Worm (Caenorhabditis elegans) whole organism, young adult: Measurements from ENCODE around the gene clc-9.

Experiments used
- B0019.2 ChIP-seq: fragments of 200-800 bp; sonication (Bioruptor generic); conservative IDR thresholded peaks from 2 replicates; pipeline ENCODE4 v1.3.6; 2022; ENCODE audit warnings: missing genetic modification reagents, missing genetic modification characterization, missing compliant biosample characterization
- B0336.3 ChIP-seq: fragments of 200-800 bp; sonication (Bioruptor generic); IDR thresholded peaks from 2 replicates; pipeline ENCODE4 v1.3.6; 2022; ENCODE audit warnings: missing genetic modification characterization, missing compliant biosample characterization
- C06A6.2 ChIP-seq: fragments of 200-800 bp; sonication (Bioruptor generic); conservative IDR thresholded peaks from 2 replicates; pipeline ENCODE4 v1.3.6; 2022; ENCODE audit warnings: missing genetic modification characterization, missing compliant biosample characterization
- F23B12.7 ChIP-seq: sonication (generic microtip); optimal IDR thresholded peaks from 2 replicates; lab custom pipeline; 2017; ENCODE audit warnings: missing genetic modification characterization, mild to moderate bottlenecking, missing compliant biosample characterization, antibody characterized with exemption, moderate library complexity; ENCODE audit not compliant: insufficient read depth
- F33H1.4 ChIP-seq: fragments of 200-800 bp; sonication (Bioruptor generic); IDR thresholded peaks from 2 replicates; pipeline ENCODE4 v1.3.6; 2022; ENCODE audit warnings: missing genetic modification reagents, missing genetic modification characterization, missing compliant biosample characterization
- F52B5.7 ChIP-seq: sonication (generic microtip); optimal IDR thresholded peaks from 2 replicates; lab custom pipeline; 2016; ENCODE audit warnings: mild to moderate bottlenecking, missing genetic modification characterization, missing compliant biosample characterization
- F55B11.4 ChIP-seq: sonication (generic microtip); optimal IDR thresholded peaks from 2 replicates; lab custom pipeline; 2016; ENCODE audit warnings: missing compliant biosample characterization, missing genetic modification characterization, borderline replicate concordance; ENCODE audit not compliant: insufficient read depth
- K11D2.4 ChIP-seq: fragments of 200-800 bp; sonication (Bioruptor generic); IDR thresholded peaks from 2 replicates; pipeline ENCODE4 v1.3.6; 2022; ENCODE audit warnings: missing genetic modification reagents, missing genetic modification characterization, missing compliant biosample characterization
- K12H6.12 ChIP-seq: fragments of 200-800 bp; sonication (Bioruptor generic); optimal IDR thresholded peaks from 2 replicates; lab custom pipeline; 2018; ENCODE audit warnings: mild to moderate bottlenecking, missing genetic modification characterization, missing compliant biosample characterization
- Y53F4B.3 ChIP-seq: fragments of 200-800 bp; sonication (Bioruptor generic); IDR thresholded peaks from 2 replicates; pipeline ENCODE4 v1.3.6; 2022; ENCODE audit warnings: missing genetic modification reagents, missing genetic modification characterization, missing compliant biosample characterization
- atf-7 ChIP-seq: sonication (generic microtip); optimal IDR thresholded peaks from 2 replicates; lab custom pipeline; 2017; ENCODE audit warnings: mild to moderate bottlenecking, missing genetic modification characterization, missing compliant biosample characterization
- athp-1 ChIP-seq: sonication (generic microtip); optimal IDR thresholded peaks from 2 replicates; lab custom pipeline; 2017; ENCODE audit warnings: mild to moderate bottlenecking, missing genetic modification characterization, missing compliant biosample characterization
- attf-5 ChIP-seq: fragments of 200-800 bp; sonication (Bioruptor generic); optimal IDR thresholded peaks from 2 replicates; lab custom pipeline; 2018; ENCODE audit warnings: mild to moderate bottlenecking, missing genetic modification characterization, missing compliant biosample characterization
- attf-6 ChIP-seq: fragments of 200-800 bp; sonication (Bioruptor generic); IDR thresholded peaks from 2 replicates; pipeline ENCODE4 v1.3.6; 2022; ENCODE audit warnings: missing genetic modification reagents, missing genetic modification characterization, missing compliant biosample characterization
- bed-1 ChIP-seq: fragments of 200-800 bp; sonication (Bioruptor generic); IDR thresholded peaks from 2 replicates; pipeline ENCODE4 v1.3.6; 2022; ENCODE audit warnings: missing genetic modification reagents, missing genetic modification characterization, missing compliant biosample characterization
- cebp-1 ChIP-seq, 2 experiments: fragments of 200-800 bp in 1 of 2; sonication (Bioruptor generic) in 1 of 2; sonication (generic microtip) in 1 of 2; IDR thresholded peaks in 1 of 2; optimal IDR thresholded peaks in 1 of 2; 2 replicates each; pipeline versions ENCODE4 v1.3.6 to Lab custom; 2017 to 2022; ENCODE audit warnings: missing compliant biosample characterization in 2 of 2, missing genetic modification characterization in 2 of 2, mild to moderate bottlenecking in 1 of 2, missing genetic modification reagents in 1 of 2, moderate library complexity in 1 of 2
- ceh-40 ChIP-seq: fragments of 200-800 bp; sonication (Bioruptor generic); IDR thresholded peaks from 2 replicates; pipeline ENCODE4 v1.3.6; 2022; ENCODE audit warnings: missing genetic modification characterization, missing compliant biosample characterization
- ceh-79 ChIP-seq: sonication (generic microtip); optimal IDR thresholded peaks from 2 replicates; lab custom pipeline; 2017; ENCODE audit warnings: mild to moderate bottlenecking, missing genetic modification characterization, missing compliant biosample characterization
- dpff-1 ChIP-seq: sonication (generic microtip); optimal IDR thresholded peaks from 2 replicates; lab custom pipeline; 2017; ENCODE audit warnings: mild to moderate bottlenecking, missing genetic modification characterization, missing compliant biosample characterization
- efl-1 ChIP-seq: fragments of 150-350 bp; optimal IDR thresholded peaks from 2 replicates; lab custom pipeline; 2014; ENCODE audit warnings: missing biosample characterization, missing genetic modification reagents, missing genetic modification characterization
- egl-18 ChIP-seq: fragments of 200-800 bp; sonication (Bioruptor generic); IDR thresholded peaks from 2 replicates; pipeline ENCODE4 v1.3.6; 2022; ENCODE audit warnings: missing genetic modification reagents, missing genetic modification characterization, missing compliant biosample characterization
- egl-44 ChIP-seq: fragments of 200-800 bp; sonication (Bioruptor generic); IDR thresholded peaks from 2 replicates; pipeline ENCODE4 v1.3.6; 2022; ENCODE audit warnings: missing genetic modification reagents, missing genetic modification characterization, missing compliant biosample characterization
- ekl-4 ChIP-seq: fragments of 200-800 bp; sonication (Bioruptor generic); IDR thresholded peaks from 2 replicates; pipeline ENCODE4 v1.3.6; 2022; ENCODE audit warnings: missing genetic modification reagents, missing genetic modification characterization, missing compliant biosample characterization
- ets-4 ChIP-seq: fragments of 200-800 bp; sonication (Bioruptor generic); optimal IDR thresholded peaks from 2 replicates; lab custom pipeline; 2018; ENCODE audit warnings: mild to moderate bottlenecking, missing genetic modification characterization, missing compliant biosample characterization
- fkh-3 ChIP-seq: sonication (generic microtip); optimal IDR thresholded peaks from 2 replicates; lab custom pipeline; 2016; ENCODE audit warnings: mild to moderate bottlenecking, missing genetic modification characterization, missing compliant biosample characterization
- him-1 ChIP-seq: sonication (generic microtip); optimal IDR thresholded peaks from 2 replicates; lab custom pipeline; 2016; ENCODE audit warnings: missing genotype, missing genetic modification reagents, missing genetic modification characterization, missing compliant biosample characterization
- hmg-1.2 ChIP-seq: fragments of 200-800 bp; sonication (Bioruptor generic); IDR thresholded peaks from 2 replicates; pipeline ENCODE4 v1.3.6; 2022; ENCODE audit warnings: missing genetic modification reagents, missing genetic modification characterization, missing compliant biosample characterization
- hsf-1 ChIP-seq: fragments of 200-800 bp; sonication (Bioruptor generic); IDR thresholded peaks from 2 replicates; pipeline ENCODE4 v1.3.6; 2022; ENCODE audit warnings: missing genetic modification reagents, missing genetic modification characterization, missing compliant biosample characterization
- lag-1 ChIP-seq: fragments of 200-800 bp; sonication (Bioruptor generic); IDR thresholded peaks from 2 replicates; pipeline ENCODE4 v1.3.6; 2022; ENCODE audit warnings: missing genetic modification reagents, missing genetic modification characterization, missing compliant biosample characterization
- let-526 ChIP-seq: fragments of 200-800 bp; sonication (Bioruptor generic); IDR thresholded peaks from 2 replicates; pipeline ENCODE4 v1.3.6; 2022; ENCODE audit warnings: missing genetic modification reagents, missing genetic modification characterization, missing compliant biosample characterization
- lir-1 ChIP-seq: fragments of 200-800 bp; sonication (Bioruptor generic); conservative IDR thresholded peaks from 2 replicates; pipeline ENCODE4 v1.3.6; 2022; ENCODE audit warnings: missing genetic modification reagents, missing genetic modification characterization, missing compliant biosample characterization
- madf-6 ChIP-seq: fragments of 200-800 bp; sonication (Bioruptor generic); IDR thresholded peaks from 2 replicates; pipeline ENCODE4 v1.3.6; 2022; ENCODE audit warnings: missing genetic modification reagents, missing genetic modification characterization, missing compliant biosample characterization
- madf-8 ChIP-seq: fragments of 200-800 bp; sonication (Bioruptor generic); conservative IDR thresholded peaks from 2 replicates; pipeline ENCODE4 v1.3.6; 2022; ENCODE audit warnings: missing genetic modification reagents, missing genetic modification characterization, missing compliant biosample characterization
- mxl-1 ChIP-seq: sonication (generic microtip); optimal IDR thresholded peaks from 2 replicates; lab custom pipeline; 2016; ENCODE audit warnings: missing genetic modification characterization, missing compliant biosample characterization
- nfya-2 ChIP-seq: fragments of 200-800 bp; sonication (Bioruptor generic); IDR thresholded peaks from 2 replicates; pipeline ENCODE4 v1.3.6; 2022; ENCODE audit warnings: missing genetic modification reagents, missing genetic modification characterization, missing compliant biosample characterization
- nfyb-1 ChIP-seq: fragments of 200-800 bp; sonication (Bioruptor generic); IDR thresholded peaks from 2 replicates; pipeline ENCODE4 v1.3.6; 2022; ENCODE audit warnings: missing genetic modification reagents, missing genetic modification characterization, missing compliant biosample characterization
- nhr-120 ChIP-seq: fragments of 200-800 bp; sonication (Bioruptor generic); IDR thresholded peaks from 2 replicates; pipeline ENCODE4 v1.3.6; 2022; ENCODE audit warnings: missing genetic modification characterization, missing compliant biosample characterization
- nhr-179 ChIP-seq: sonication (generic microtip); optimal IDR thresholded peaks from 2 replicates; lab custom pipeline; 2016; ENCODE audit warnings: mild to moderate bottlenecking, missing genetic modification characterization, missing compliant biosample characterization
- nhr-80 ChIP-seq: sonication (generic microtip); optimal IDR thresholded peaks from 2 replicates; lab custom pipeline; 2016; ENCODE audit warnings: missing genetic modification characterization, missing compliant biosample characterization
- nhr-90 ChIP-seq: sonication (generic microtip); optimal IDR thresholded peaks from 2 replicates; lab custom pipeline; 2016; ENCODE audit warnings: missing genotype, mild to moderate bottlenecking, missing genetic modification characterization, missing compliant biosample characterization
- pbrm-1 ChIP-seq: fragments of 200-800 bp; sonication (Bioruptor generic); IDR thresholded peaks from 2 replicates; pipeline ENCODE4 v1.3.6; 2022; ENCODE audit warnings: missing genetic modification reagents, missing genetic modification characterization, missing compliant biosample characterization
- rcor-1 ChIP-seq: fragments of 200-800 bp; sonication (Bioruptor generic); IDR thresholded peaks from 2 replicates; pipeline ENCODE4 v1.3.6; 2022; ENCODE audit warnings: missing genetic modification reagents, missing genetic modification characterization, missing compliant biosample characterization
- rec-8 ChIP-seq, 2 experiments: sonication (generic microtip); optimal IDR thresholded peaks; 2 replicates each; lab custom pipeline; 2016; ENCODE audit warnings: mild to moderate bottlenecking in 2 of 2, missing genetic modification characterization in 2 of 2, missing genetic modification reagents in 2 of 2, missing genotype in 2 of 2, missing biosample characterization in 1 of 2, missing compliant biosample characterization in 1 of 2, moderate library complexity in 1 of 2
- snpc-3.4 ChIP-seq: sonication (generic microtip); optimal IDR thresholded peaks from 2 replicates; lab custom pipeline; 2017; ENCODE audit warnings: missing genetic modification characterization, mild to moderate bottlenecking, missing compliant biosample characterization, antibody characterized with exemption, moderate library complexity, missing genotype, missing genetic modification reagents
- somi-1 ChIP-seq: fragments of 200-800 bp; sonication (Bioruptor generic); optimal IDR thresholded peaks from 2 replicates; lab custom pipeline; 2018; ENCODE audit warnings: mild to moderate bottlenecking, missing genetic modification characterization, missing compliant biosample characterization
- unc-130 ChIP-seq: sonication (generic microtip); optimal IDR thresholded peaks from 2 replicates; lab custom pipeline; 2016; ENCODE audit warnings: missing genetic modification reagents, missing genetic modification characterization, missing compliant biosample characterization
- xnd-1 ChIP-seq: sonication (generic microtip); optimal IDR thresholded peaks from 2 replicates; lab custom pipeline; 2016; ENCODE audit warnings: missing genotype, missing genetic modification reagents, missing genetic modification characterization, missing compliant biosample characterization
- ztf-25 ChIP-seq: fragments of 200-800 bp; sonication (Bioruptor generic); IDR thresholded peaks from 2 replicates; pipeline ENCODE4 v1.3.6; 2022; ENCODE audit warnings: missing genetic modification reagents, missing genetic modification characterization, missing compliant biosample characterization

clc-9 gene

DNA sequence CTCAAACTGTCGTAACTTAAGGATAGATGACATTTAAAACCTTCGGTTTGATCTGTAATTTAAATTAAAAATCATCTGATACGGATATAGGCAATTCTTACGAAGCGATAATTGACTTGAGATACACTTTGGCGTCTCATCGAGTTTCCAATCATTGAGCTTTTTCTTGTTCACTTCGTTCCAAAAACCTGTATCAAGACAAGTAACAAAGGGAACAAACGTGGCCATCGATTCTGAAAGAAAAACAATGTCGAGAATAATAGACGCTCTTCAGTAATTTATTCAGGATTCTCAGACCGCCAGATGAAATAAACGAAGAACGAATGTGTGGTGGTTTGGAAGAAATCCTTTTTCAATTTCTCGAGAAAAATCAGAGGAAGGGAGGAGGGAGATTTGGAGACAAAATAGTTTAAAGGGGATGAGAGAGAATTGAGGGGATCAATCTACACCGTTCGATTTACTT is 31.9 kb upstream of the clc-9 start, which contains the start of gene atg-7 (continued):
- TF ChIP-seq lag-1 (GFP tag; lab: Robert Waterston, UW) (no peak), mxl-1 (tag; lab: Kevin White, UChicago) (no peak), nhr-90 (tag; lab: Kevin White, UChicago) (peak; percentile 7), rec-8 (tag; optimal IDR thresholded peaks at IDR 0.05; lab: Kevin White, UChicago) (peak in 1 of 2 experiments; percentile 8), let-526 (GFP tag; lab: Robert Waterston, UW) (no peak), B0019.2 (GFP tag; lab: Robert Waterston, UW) (no peak), madf-8 (GFP tag; lab: Robert Waterston, UW) (no peak), somi-1 (GFP tag; lab: Kevin White, UChicago) (peak; percentile 12), F55B11.4 (tag; lab: Kevin White, UChicago) (no peak), bed-1 (GFP tag; lab: Robert Waterston, UW) (no peak), efl-1 (GFP tag; lab: Kevin White, UChicago) (no peak), attf-6 (GFP tag; lab: Robert Waterston, UW) (peak; percentile 76; the same call in 1 of the 2 replicates), F52B5.7 (no peak), dpff-1 (tag; lab: Kevin White, UChicago) (no peak), hsf-1 (0 out of 2 replicates have a peak, but pooled peaks have one; percentile 58), F23B12.7 (tag; lab: Kevin White, UChicago) (no peak), F33H1.4 (GFP tag; lab: Robert Waterston, UW) (no peak), nhr-80 (tag; lab: Kevin White, UChicago) (no peak), Y53F4B.3 (no peak), cebp-1 (GFP tag; IDR thresholded peaks at IDR 0.05; lab: Robert Waterston, UW) (no peak), cebp-1 (tag; optimal IDR thresholded peaks at IDR 0.05; lab: Kevin White, UChicago) (peak; percentile 40), him-1 (tag; lab: Kevin White, UChicago) (peak; percentile 8), pbrm-1 (GFP tag; lab: Robert Waterston, UW) (no peak), nhr-120 (GFP tag; lab: Robert Waterston, UW) (no peak), K11D2.4 (GFP tag; lab: Robert Waterston, UW) (no peak), athp-1 (tag; lab: Kevin White, UChicago) (peak; percentile 35), rcor-1 (GFP tag; lab: Robert Waterston, UW) (no peak; the same call in 1 of the 2 replicates), madf-6 (peak; percentile 39), ekl-4 (GFP tag; lab: Robert Waterston, UW) (peak; percentile 78), C06A6.2 (GFP tag; lab: Robert Waterston, UW) (no peak), xnd-1 (tag; lab: Kevin White, UChicago) (peak; percentile 28), egl-44 (no peak), fkh-3 (tag; lab: Kevin White, UChicago) (no peak), ceh-79 (no peak), attf-5 (peak; percentile 15), ztf-25 (GFP tag; lab: Robert Waterston, UW) (no peak), snpc-3.4 (tag; lab: Kevin White, UChicago) (no peak), ets-4 (GFP tag; lab: Kevin White, UChicago) (no peak), egl-18 (GFP tag; lab: Robert Waterston, UW) (no peak), lir-1 (GFP tag; lab: Robert Waterston, UW) (no peak), atf-7 (no peak), B0336.3 (GFP tag; lab: Robert Waterston, UW) (peak; percentile 72), hmg-1.2 (GFP tag; lab: Robert Waterston, UW) (peak; percentile 34; the same call in 1 of the 2 replicates), nfya-2 (GFP tag; lab: Robert Waterston, UW) (no peak), ceh-40 (GFP tag; lab: Robert Waterston, UW) (no peak), K12H6.12 (no peak), nfyb-1 (GFP tag; lab: Robert Waterston, UW) (peak; percentile 63; the same call in 1 of the 2 replicates), nhr-179 (tag; lab: Kevin White, UChicago) (no peak), unc-130 (no peak)
